Fruit fly (Drosophila melanogaster) whole organism, adult: ENCODE results near the gene CG14805.

Experiments used
- CG11617 ChIP-seq: fragments of 200-800 bp; sonication (Bioruptor generic); optimal IDR thresholded peaks from 2 replicates; lab custom pipeline; 2017; ENCODE audit warnings: mild to moderate bottlenecking, missing biosample characterization, missing genetic modification reagents, missing genetic modification characterization
- CG12768 ChIP-seq: fragments of 200-800 bp; sonication (Bioruptor generic); optimal IDR thresholded peaks from 2 replicates; lab custom pipeline; 2017; ENCODE audit warnings: missing biosample characterization, missing genetic modification characterization, mild to moderate bottlenecking, moderate library complexity, missing genetic modification reagents
- CG14711 ChIP-seq: fragments of 200-800 bp; sonication (Bioruptor generic); optimal IDR thresholded peaks from 2 replicates; lab custom pipeline; 2018; ENCODE audit warnings: missing biosample characterization, mild to moderate bottlenecking, missing genetic modification characterization, moderate library complexity
- CG33017 ChIP-seq: fragments of 200-800 bp; sonication (Bioruptor generic); optimal IDR thresholded peaks from 2 replicates; lab custom pipeline; 2018; ENCODE audit warnings: missing biosample characterization, mild to moderate bottlenecking, missing genetic modification characterization, moderate library complexity
- CG7045 ChIP-seq: fragments of 200-800 bp; sonication (Bioruptor generic); optimal IDR thresholded peaks from 2 replicates; lab custom pipeline; 2017; ENCODE audit warnings: missing biosample characterization, mild to moderate bottlenecking, missing genetic modification characterization
- Clk ChIP-seq: fragments of 200-800 bp; sonication (Bioruptor generic); optimal IDR thresholded peaks from 2 replicates; lab custom pipeline; 2017; ENCODE audit warnings: missing biosample characterization, missing genetic modification characterization
- Hr96 ChIP-seq: fragments of 200-800 bp; sonication (Bioruptor generic); optimal IDR thresholded peaks from 2 replicates; lab custom pipeline; 2016; ENCODE audit warnings: missing biosample characterization, missing genetic modification characterization
- Mnt ChIP-seq: fragments of 200-800 bp; sonication (Bioruptor generic); optimal IDR thresholded peaks from 2 replicates; lab custom pipeline; 2016; ENCODE audit warnings: missing biosample characterization, mild to moderate bottlenecking, missing genetic modification characterization
- cic ChIP-seq: fragments of 200-800 bp; sonication (Bioruptor generic); optimal IDR thresholded peaks from 2 replicates; lab custom pipeline; 2017; ENCODE audit warnings: missing biosample characterization, mild to moderate bottlenecking, missing genetic modification characterization, moderate library complexity
- kay ChIP-seq: fragments of 200-800 bp; sonication (Bioruptor generic); peaks from one replicate; lab custom pipeline; 2016; ENCODE audit warnings: missing biosample characterization, missing genetic modification characterization, borderline replicate concordance
- ovo ChIP-seq: fragments of 200-800 bp; sonication (Bioruptor generic); optimal IDR thresholded peaks from 2 replicates; lab custom pipeline; 2016; ENCODE audit warnings: missing biosample characterization, missing genetic modification characterization
- pad ChIP-seq: fragments of 200-800 bp; sonication (Bioruptor generic); optimal IDR thresholded peaks from 3 replicates; lab custom pipeline; 2017; ENCODE audit warnings: missing biosample characterization, missing genetic modification characterization, mild to moderate bottlenecking, moderate library complexity, missing genetic modification reagents
- tj ChIP-seq: fragments of 200-800 bp; sonication (Bioruptor generic); optimal IDR thresholded peaks from 3 replicates; lab custom pipeline; 2017; ENCODE audit warnings: missing biosample characterization, mild to moderate bottlenecking, missing genetic modification characterization, moderate library complexity

DNA sequence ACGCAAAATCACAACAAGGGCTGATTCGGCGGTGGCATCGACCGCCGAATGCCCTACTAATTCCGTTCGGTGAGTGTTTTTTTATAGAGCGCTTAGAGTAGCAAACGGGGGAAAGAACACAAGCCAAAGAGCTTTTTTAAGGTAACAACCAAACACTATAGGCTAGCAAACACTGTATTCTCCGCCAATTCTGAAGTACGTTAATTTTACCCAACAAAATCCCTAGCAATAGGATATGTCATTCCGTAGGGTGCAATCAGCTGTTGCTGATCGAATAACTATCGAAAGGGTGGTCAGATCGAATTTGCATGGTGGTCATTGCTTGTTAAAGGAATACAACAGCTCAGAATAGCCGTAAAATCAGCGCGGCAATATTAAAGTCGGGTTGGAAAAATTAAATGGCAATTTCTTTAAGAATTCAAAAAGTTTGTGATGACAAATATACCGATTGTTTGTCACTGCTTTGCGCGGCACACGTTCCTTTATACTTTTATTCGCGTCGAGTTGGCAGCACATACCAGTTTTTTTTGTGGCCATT lies 30.7 kb downstream of the CG14805 start, which contains the start of gene mip130:
- TF ChIP-seq kay (GFP tag; lab: Kevin White, UChicago), result no peak
- TF ChIP-seq CG11617 (GFP tag; lab: Kevin White, UChicago), result peak; percentile 81
- TF ChIP-seq Clk, result no peak
- TF ChIP-seq cic, result no peak
- TF ChIP-seq CG7045, result peak; percentile 17
- TF ChIP-seq CG12768 (GFP tag; lab: Kevin White, UChicago), result peak; percentile 75
- peak; percentile 46 for TF ChIP-seq pad (GFP tag; lab: Kevin White, UChicago)
- peak; percentile 46 for TF ChIP-seq ovo
- TF ChIP-seq CG33017 (tag; lab: Kevin White, UChicago), result peak; percentile 42
- TF ChIP-seq tj (GFP tag; lab: Kevin White, UChicago), result peak; percentile 57
- TF ChIP-seq Mnt (GFP tag; lab: Kevin White, UChicago), result peak; percentile 67
- peak; percentile 70 for TF ChIP-seq CG14711 (tag; lab: Kevin White, UChicago)
- TF ChIP-seq Hr96 (GFP tag; lab: Kevin White, UChicago), result peak; percentile 78
